Worm (Caenorhabditis elegans): Measurements from ENCODE around the gene F58G11.4.
A peak's percentile ranks its signal among the peaks of the same experiment; 100 is the strongest.

- TF ChIP-seq flt-1 (GFP tag; IDR thresholded peaks at IDR 0.05) (no peak), ztf-29 (GFP tag; IDR thresholded peaks at IDR 0.05) (no peak), ztf-23 (GFP tag; IDR thresholded peaks at IDR 0.05) (no peak), klf-2 (GFP tag; conservative IDR thresholded peaks at IDR 0.05) (0 out of 2 replicates have a peak, but pooled peaks have one; percentile 48), cog-1 (tag; optimal IDR thresholded peaks at IDR 0.05) (no peak), tab-1 (GFP tag; IDR thresholded peaks at IDR 0.05) (no peak), med-1 (GFP tag; optimal IDR thresholded peaks at IDR 0.05; ENCODE audit: insufficient read depth) (no peak), ref-1 (GFP tag; conservative IDR thresholded peaks at IDR 0.05) (no peak), T22C8.4 (GFP tag; IDR thresholded peaks at IDR 0.05) (no peak)
These were observed 13.8 kb upstream of the F58G11.4 start for ce11 chrV:13658577-13658976.

Data from whole organism, midembryonic.